Worm (Caenorhabditis elegans): ENCODE measurements around the gene duo-1.
A peak's percentile ranks its signal among the peaks of the same experiment; 100 is the strongest.

duo-1 gene

ce11 chrV:11554260-11554659 is at the start of gene duo-1:
Gene duo-1, plus strand, starts transcription at chrV:11554630.
- TF ChIP-seq dpl-1 (GFP tag; optimal IDR thresholded peaks at IDR 0.05) (peak in 1 of 3 experiments; percentile 5), F16B12.6 (tag; optimal IDR thresholded peaks at IDR 0.05) (peak; percentile 23), efl-1 (optimal IDR thresholded peaks at IDR 0.05) (peak in 1 of 2 experiments; percentile 57), efl-1 (GFP tag; optimal IDR thresholded peaks at IDR 0.05 in 1 of 2) (no peak), jun-1 (tag; optimal IDR thresholded peaks at IDR 0.05) (no peak)

DNA sequence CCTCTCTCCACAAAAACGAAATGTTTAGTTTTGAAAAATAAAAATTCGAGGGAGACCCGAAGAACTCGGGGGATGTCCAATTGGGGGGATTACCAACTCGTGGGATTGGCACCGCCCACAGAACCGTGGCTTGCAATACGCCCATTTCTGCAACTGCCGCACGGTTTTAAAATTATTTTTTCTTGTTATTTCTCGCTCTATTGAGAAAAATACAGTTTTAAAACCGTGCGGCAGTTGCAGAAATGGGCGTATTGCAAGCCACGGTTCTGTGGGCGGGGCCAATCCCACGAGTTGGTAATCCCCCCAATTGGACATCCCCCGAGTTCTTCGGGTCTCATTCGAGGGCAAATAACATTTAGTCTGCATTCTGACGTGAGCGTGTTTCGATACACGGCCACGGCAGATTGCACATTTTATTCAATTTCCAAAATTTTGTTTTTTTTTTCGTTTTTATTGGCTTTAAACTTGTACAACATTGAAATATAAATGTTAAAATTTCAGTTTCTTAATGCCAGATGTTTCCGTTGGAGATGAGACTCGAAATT is 49.5 kb upstream of the duo-1 start, which contains the start of the genes C55A6.1 and C55A6.10:
Gene C55A6.1 (minus strand): TSS at position 116 of the 545 bp plus-strand sequence.
Gene C55A6.10 (plus strand): TSS at position 495 of the 545 bp plus-strand sequence.
- TF ChIP-seq egl-13 (tag; optimal IDR thresholded peaks at IDR 0.05) = peak; percentile 52
- TF ChIP-seq mep-1 (tag; optimal IDR thresholded peaks at IDR 0.05) = peak; percentile 74
- TF ChIP-seq ceh-88 (GFP tag; IDR thresholded peaks at IDR 0.05) = peak; percentile 54; the same call in 1 of the 2 replicates
- peak; percentile 86 for TF ChIP-seq nhr-71 (tag; optimal IDR thresholded peaks at IDR 0.05)
- peak; percentile 79 for TF ChIP-seq nhr-90 (tag; optimal IDR thresholded peaks at IDR 0.05; ENCODE audit: poor library complexity)
- TF ChIP-seq snu-23 (GFP tag; optimal IDR thresholded peaks at IDR 0.05) = peak; percentile 84
- TF ChIP-seq ceh-82 (tag; optimal IDR thresholded peaks at IDR 0.05) = peak in 2 of 3 experiments; percentile 9 to 41
- TF ChIP-seq dpl-1 (GFP tag; optimal IDR thresholded peaks at IDR 0.05) = peak; percentile 35 to 67 (median 50)
- TF ChIP-seq rnt-1 (tag; optimal IDR thresholded peaks at IDR 0.05) = peak; percentile 59
- peak; percentile 18 for TF ChIP-seq unc-130 (tag; optimal IDR thresholded peaks at IDR 0.05)
- TF ChIP-seq ztf-11 (tag; optimal IDR thresholded peaks at IDR 0.05) = peak in 1 of 2 experiments; percentile 68
- TF ChIP-seq xbp-1 (tag; optimal IDR thresholded peaks at IDR 0.05) = peak; percentile 65
- TF ChIP-seq jun-1 (tag; optimal IDR thresholded peaks at IDR 0.05) = peak; percentile 30
- TF ChIP-seq fkh-8 (tag; optimal IDR thresholded peaks at IDR 0.05) = peak; percentile 59
- TF ChIP-seq lin-35 (GFP tag; optimal IDR thresholded peaks at IDR 0.05) = peak; percentile 55 to 62
- TF ChIP-seq dsc-1 (tag; optimal IDR thresholded peaks at IDR 0.05) = peak; percentile 30
- peak; percentile 17 for TF ChIP-seq sox-4 (tag; optimal IDR thresholded peaks at IDR 0.05)
- TF ChIP-seq tbx-2 (tag; optimal IDR thresholded peaks at IDR 0.05) = peak; percentile 71
- TF ChIP-seq efl-1 (optimal IDR thresholded peaks at IDR 0.05) = peak; percentile 60 to 69
- TF ChIP-seq efl-1 (GFP tag; optimal IDR thresholded peaks at IDR 0.05 in 1 of 2) = peak; percentile 61 to 94
- TF ChIP-seq lir-3 (tag; optimal IDR thresholded peaks at IDR 0.05; ENCODE audit: poor library complexity) = peak; percentile 66
- peak; percentile 14 for TF ChIP-seq elt-2 (tag; optimal IDR thresholded peaks at IDR 0.05)
- TF ChIP-seq nhr-20 (tag; optimal IDR thresholded peaks at IDR 0.05) = peak; percentile 82
- peak; percentile 59 for TF ChIP-seq isw-1 (GFP tag; IDR thresholded peaks at IDR 0.05)
- TF ChIP-seq lsy-2 (tag; optimal IDR thresholded peaks at IDR 0.05) = peak; percentile 56 to 73
- TF ChIP-seq lin-14 (GFP tag; optimal IDR thresholded peaks at IDR 0.05) = peak; percentile 76
- peak; percentile 85 for TF ChIP-seq nhr-47 (tag; optimal IDR thresholded peaks at IDR 0.05)
- TF ChIP-seq nhr-85 (tag) = peak; percentile 84
- peak; percentile 93 for TF ChIP-seq F16B12.6 (tag; optimal IDR thresholded peaks at IDR 0.05)
- peak; percentile 76 for TF ChIP-seq unc-86 (tag; optimal IDR thresholded peaks at IDR 0.05)
- TF ChIP-seq pax-3 (tag; optimal IDR thresholded peaks at IDR 0.05) = peak; percentile 20
- TF ChIP-seq C16A3.4 (tag; optimal IDR thresholded peaks at IDR 0.05) = peak; percentile 62
- TF ChIP-seq nhr-19 (GFP tag; conservative IDR thresholded peaks at IDR 0.05) = peak; percentile 68
- peak; percentile 79 for TF ChIP-seq swsn-7 (tag; optimal IDR thresholded peaks at IDR 0.05)
- peak; percentile 38 for TF ChIP-seq skn-1 (tag; optimal IDR thresholded peaks at IDR 0.05)
- TF ChIP-seq blmp-1 (tag; optimal IDR thresholded peaks at IDR 0.05) = peak; percentile 52
- TF ChIP-seq snpc-4 (tag; optimal IDR thresholded peaks at IDR 0.05) = peak; percentile 17
- TF ChIP-seq fkh-10 (GFP tag; optimal IDR thresholded peaks at IDR 0.05) = peak; percentile 60
- peak; percentile 44 for TF ChIP-seq ceh-8 (GFP tag; optimal IDR thresholded peaks at IDR 0.05)
- peak; percentile 37 for TF ChIP-seq nhr-77 (tag; optimal IDR thresholded peaks at IDR 0.05)
- peak; percentile 64 for TF ChIP-seq grh-1 (GFP tag; IDR thresholded peaks at IDR 0.05)

Measured in whole organism, L1 larva.